In the genomic region with DNA sequence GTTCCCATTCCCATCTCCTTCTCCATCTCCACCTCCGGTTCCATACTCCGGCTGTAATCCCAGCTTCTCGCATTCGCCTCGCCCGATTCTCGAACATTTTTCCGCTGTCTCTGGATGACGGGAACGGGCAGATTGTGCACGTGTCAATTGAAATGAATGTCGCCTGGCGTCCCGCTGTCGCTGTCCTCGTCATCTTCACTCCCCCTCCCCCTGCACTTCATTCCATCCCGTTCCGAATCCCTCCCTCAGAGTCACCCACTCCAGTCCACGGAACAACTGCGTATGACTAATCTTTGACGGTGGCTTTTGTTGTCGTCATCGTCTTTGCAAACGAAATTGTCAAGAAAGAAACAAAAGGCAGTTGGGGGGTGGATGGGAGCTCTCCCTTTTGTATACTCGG, we compare ENCODE assay signal across 2 fruit fly cellular contexts.
TF ChIP-seq lines count a peak whose summit lies in the region.

No protein-coding gene starts in this region.

- no peak for TF ChIP-seq CTCF in whole organism, embryonic (GFP tag; optimal IDR thresholded peaks at IDR 0.05; lab: Kevin White, UChicago)

TF ChIP-seq in whole organism, embryonic, 481 proteins besides CTCF, POLR2A, EP300 and RAD21:
- TF ChIP-seq insv (GFP tag; optimal IDR thresholded peaks at IDR 0.05; lab: Kevin White, UChicago) (no peak), Usf (GFP tag; optimal IDR thresholded peaks at IDR 0.05; lab: Kevin White, UChicago) (no peak), ERR (GFP tag; optimal IDR thresholded peaks at IDR 0.05; lab: Kevin White, UChicago) (no peak), CG18011 (GFP tag; optimal IDR thresholded peaks at IDR 0.05; lab: Kevin White, UChicago) (no peak), mirr (GFP tag; optimal IDR thresholded peaks at IDR 0.05; lab: Kevin White, UChicago) (peak; percentile 17), CG14014 (GFP tag; IDR thresholded peaks at IDR 0.05; lab: Robert Waterston, UW) (no peak), pzg (GFP tag; optimal IDR thresholded peaks at IDR 0.05; lab: Kevin White, UChicago) (no peak), gem (tag; optimal IDR thresholded peaks at IDR 0.05; lab: Kevin White, UChicago) (no peak), abd-A (tag; optimal IDR thresholded peaks at IDR 0.05; lab: Kevin White, UChicago) (peak; percentile 76), pros (GFP tag; optimal IDR thresholded peaks at IDR 0.05; lab: Kevin White, UChicago) (peak; percentile 78), psq (GFP tag; optimal IDR thresholded peaks at IDR 0.05; lab: Kevin White, UChicago) (no peak), Bgb (GFP tag; IDR thresholded peaks at IDR 0.05; lab: Robert Waterston, UW; ENCODE audit: partially characterized antibody) (peak; percentile 35; the same call in 1 of the 2 replicates), Hey (tag; optimal IDR thresholded peaks at IDR 0.05; lab: Kevin White, UChicago) (peak; percentile 95), CG34422 (GFP tag; IDR thresholded peaks at IDR 0.05; lab: Robert Waterston, UW) (no peak), Stat92E (GFP tag; optimal IDR thresholded peaks at IDR 0.05; lab: Kevin White, UChicago) (no peak), emc (GFP tag; optimal IDR thresholded peaks at IDR 0.05; lab: Kevin White, UChicago) (no peak), CG10321 (GFP tag; IDR thresholded peaks at IDR 0.05; lab: Robert Waterston, UW) (0 out of 2 replicates have a peak, but pooled peaks have one; percentile 6), vvl (GFP tag; IDR thresholded peaks at IDR 0.05; lab: Robert Waterston, UW) (0 out of 2 replicates have a peak, but pooled peaks have one; percentile 12), ranshi (GFP tag; IDR thresholded peaks at IDR 0.05; lab: Robert Waterston, UW) (0 out of 2 replicates have a peak, but pooled peaks have one; percentile 6), CG2199 (GFP tag; IDR thresholded peaks at IDR 0.05; lab: Robert Waterston, UW) (0 out of 3 replicates have a peak, but pooled peaks have one; percentile 53), GATAe (GFP tag; conservative IDR thresholded peaks at IDR 0.05; lab: Robert Waterston, UW) (no peak), Opbp (GFP tag; IDR thresholded peaks at IDR 0.05; lab: Robert Waterston, UW; ENCODE audit: partially characterized antibody) (no peak), CG42726 (GFP tag; IDR thresholded peaks at IDR 0.05; lab: Robert Waterston, UW; ENCODE audit: partially characterized antibody) (no peak), nom (GFP tag; optimal IDR thresholded peaks at IDR 0.05; lab: Kevin White, UChicago) (peak; percentile 33), CG13894 (tag; optimal IDR thresholded peaks at IDR 0.05; lab: Kevin White, UChicago) (peak; percentile 21), crol (GFP tag; IDR thresholded peaks at IDR 0.05; lab: Robert Waterston, UW) (peak; percentile 71), CG17186 (GFP tag; optimal IDR thresholded peaks at IDR 0.05; lab: Kevin White, UChicago) (no peak), CHES-1-like (GFP tag; optimal IDR thresholded peaks at IDR 0.05; lab: Kevin White, UChicago) (no peak), onecut (GFP tag; IDR thresholded peaks at IDR 0.05; lab: Robert Waterston, UW) (no peak), NFAT (GFP tag; IDR thresholded peaks at IDR 0.05; lab: Robert Waterston, UW) (no peak), CG17802 (tag; optimal IDR thresholded peaks at IDR 0.05; lab: Kevin White, UChicago) (no peak), oc (tag; optimal IDR thresholded peaks at IDR 0.05; lab: Kevin White, UChicago) (peak; percentile 58), prd (optimal IDR thresholded peaks at IDR 0.05; lab: Kevin White, UChicago) (no peak), prd (GFP tag; IDR thresholded peaks at IDR 0.05; lab: Robert Waterston, UW) (peak; percentile 28; the same call in 1 of the 3 replicates), CG34224 (GFP tag; IDR thresholded peaks at IDR 0.05; lab: Robert Waterston, UW; ENCODE audit: partially characterized antibody) (no peak), CG11247 (GFP tag; IDR thresholded peaks at IDR 0.05; lab: Robert Waterston, UW) (no peak), ssp (GFP tag; IDR thresholded peaks at IDR 0.05; lab: Robert Waterston, UW) (no peak), bbx (GFP tag; IDR thresholded peaks at IDR 0.05; lab: Robert Waterston, UW; ENCODE audit: partially characterized antibody) (no peak), CG12744 (GFP tag; optimal IDR thresholded peaks at IDR 0.05; lab: Kevin White, UChicago) (no peak), CG15073 (GFP tag; optimal IDR thresholded peaks at IDR 0.05; lab: Kevin White, UChicago) (no peak)

TF ChIP-seq in whole organism, pupa, 21 proteins besides CTCF, POLR2A, EP300 and RAD21:
- peak; percentile 29 for TF ChIP-seq CG13204 (GFP tag; optimal IDR thresholded peaks at IDR 0.05; lab: Kevin White, UChicago)
- TF ChIP-seq CG14655 (GFP tag; optimal IDR thresholded peaks at IDR 0.05; lab: Kevin White, UChicago): no peak
